Fruit fly (Drosophila melanogaster): ENCODE data around the gene Fum4.

Fum4 gene

DNA sequence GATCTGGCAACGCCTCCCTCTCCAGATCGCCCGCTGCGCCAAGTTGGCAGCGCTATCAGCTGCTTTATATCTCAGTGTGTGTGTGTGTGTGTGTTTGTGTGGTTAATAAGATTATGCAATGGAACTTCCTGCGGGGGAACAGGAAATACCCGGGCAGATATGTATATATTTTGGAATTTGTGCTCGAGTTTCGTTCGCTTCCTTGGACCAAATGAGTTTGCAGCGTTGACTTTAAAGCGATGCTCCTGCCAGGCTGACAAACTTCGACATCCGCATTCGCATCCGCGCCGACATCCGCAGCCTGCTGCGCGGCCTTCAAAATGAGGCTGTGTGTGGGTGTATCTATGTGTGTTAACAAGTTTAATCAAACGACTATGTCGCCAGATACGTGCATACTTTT lies 48.0 kb downstream of the Fum4 start (continued):
- TF ChIP-seq HLH3B (GFP tag; IDR thresholded peaks at IDR 0.05) = 0 out of 2 replicates have a peak, but pooled peaks have one; percentile 38
- TF ChIP-seq h (optimal IDR thresholded peaks at IDR 0.05) = no peak
- TF ChIP-seq CrebB (tag; optimal IDR thresholded peaks at IDR 0.05) = no peak
- TF ChIP-seq Hand (GFP tag; optimal IDR thresholded peaks at IDR 0.05) = no peak
- TF ChIP-seq hbn (GFP tag; IDR thresholded peaks at IDR 0.05; ENCODE audit: partially characterized antibody) = no peak
- peak; percentile 26 for TF ChIP-seq CG7839 (tag; optimal IDR thresholded peaks at IDR 0.05)
- no peak for TF ChIP-seq Doc2 (GFP tag; IDR thresholded peaks at IDR 0.05)
- peak; percentile 46 for TF ChIP-seq CG7987 (GFP tag; optimal IDR thresholded peaks at IDR 0.05)
- peak; percentile 22 for TF ChIP-seq CG12104 (GFP tag; optimal IDR thresholded peaks at IDR 0.05)
- no peak for TF ChIP-seq D (optimal IDR thresholded peaks at IDR 0.05)
- TF ChIP-seq D (GFP tag; optimal IDR thresholded peaks at IDR 0.05) = peak; percentile 46
- TF ChIP-seq Atf6 (GFP tag; IDR thresholded peaks at IDR 0.05) = 0 out of 2 replicates have a peak, but pooled peaks have one; percentile 32
- TF ChIP-seq tna (GFP tag; IDR thresholded peaks at IDR 0.05; ENCODE audit: partially characterized antibody) = no peak
- no peak for TF ChIP-seq CG10654 (GFP tag; optimal IDR thresholded peaks at IDR 0.05)
- no peak for TF ChIP-seq crol (GFP tag; IDR thresholded peaks at IDR 0.05)
- no peak for TF ChIP-seq tio (GFP tag; optimal IDR thresholded peaks at IDR 0.05)
- no peak for TF ChIP-seq Ssrp (tag; optimal IDR thresholded peaks at IDR 0.05)
- TF ChIP-seq Bdp1 (GFP tag; optimal IDR thresholded peaks at IDR 0.05) = no peak
- TF ChIP-seq da (GFP tag; optimal IDR thresholded peaks at IDR 0.05) = no peak
- 0 out of 2 replicates have a peak, but pooled peaks have one; percentile 10 for TF ChIP-seq lmd (GFP tag; IDR thresholded peaks at IDR 0.05)
- no peak for TF ChIP-seq CG4820 (GFP tag; optimal IDR thresholded peaks at IDR 0.05)
- TF ChIP-seq CG32772 (GFP tag; IDR thresholded peaks at IDR 0.05) = 0 out of 2 replicates have a peak, but pooled peaks have one; percentile 19
- TF ChIP-seq Elba2 (GFP tag; optimal IDR thresholded peaks at IDR 0.05) = no peak
- TF ChIP-seq cas (GFP tag; IDR thresholded peaks at IDR 0.05) = no peak
- peak; percentile 13 for TF ChIP-seq cwo (GFP tag; optimal IDR thresholded peaks at IDR 0.05)
- no peak for TF ChIP-seq Dip3 (GFP tag; optimal IDR thresholded peaks at IDR 0.05)
- TF ChIP-seq CG1647 (GFP tag; optimal IDR thresholded peaks at IDR 0.05) = no peak
- no peak for TF ChIP-seq repo (GFP tag; optimal IDR thresholded peaks at IDR 0.05)
- TF ChIP-seq sisA (GFP tag; IDR thresholded peaks at IDR 0.05) = no peak
- TF ChIP-seq Stat92E (GFP tag; optimal IDR thresholded peaks at IDR 0.05) = no peak
- TF ChIP-seq ewg (GFP tag; optimal IDR thresholded peaks at IDR 0.05) = no peak
- no peak for TF ChIP-seq Dll (GFP tag; IDR thresholded peaks at IDR 0.05; ENCODE audit: partially characterized antibody)
- peak; percentile 62 for TF ChIP-seq CG2678 (tag; optimal IDR thresholded peaks at IDR 0.05)
- TF ChIP-seq CG7372 (GFP tag; IDR thresholded peaks at IDR 0.05) = no peak
- peak; percentile 55 for TF ChIP-seq Awh (GFP tag; IDR thresholded peaks at IDR 0.05)
- TF ChIP-seq Nf-YC (tag; optimal IDR thresholded peaks at IDR 0.05) = peak; percentile 44
- no peak for TF ChIP-seq sob (GFP tag; IDR thresholded peaks at IDR 0.05)
- no peak for TF ChIP-seq CG3163 (GFP tag; optimal IDR thresholded peaks at IDR 0.05)
- TF ChIP-seq CG17385 (GFP tag; optimal IDR thresholded peaks at IDR 0.05) = no peak
- peak; percentile 31 for TF ChIP-seq exex (tag; optimal IDR thresholded peaks at IDR 0.05)
- peak; percentile 78 for TF ChIP-seq CG13296 (GFP tag; optimal IDR thresholded peaks at IDR 0.05)
- no peak for TF ChIP-seq CG2120 (GFP tag; optimal IDR thresholded peaks at IDR 0.05)
- peak; percentile 37 for TF ChIP-seq bcd (GFP tag; optimal IDR thresholded peaks at IDR 0.05)
- no peak for TF ChIP-seq Mrtf (GFP tag; IDR thresholded peaks at IDR 0.05)
- no peak for TF ChIP-seq otp (GFP tag; IDR thresholded peaks at IDR 0.05)
- TF ChIP-seq CTCF (GFP tag; optimal IDR thresholded peaks at IDR 0.05) = peak; percentile 18
- no peak for TF ChIP-seq Hey (tag; optimal IDR thresholded peaks at IDR 0.05)
- TF ChIP-seq NC2β (GFP tag; optimal IDR thresholded peaks at IDR 0.05) = no peak
- peak; percentile 37 for TF ChIP-seq Fer2 (tag; optimal IDR thresholded peaks at IDR 0.05)
- TF ChIP-seq HmgD (GFP tag; optimal IDR thresholded peaks at IDR 0.05) = no peak
- TF ChIP-seq D19B (GFP tag; optimal IDR thresholded peaks at IDR 0.05) = peak; percentile 48
- TF ChIP-seq mirr (GFP tag; optimal IDR thresholded peaks at IDR 0.05) = peak; percentile 72
- no peak for TF ChIP-seq HLH54F (GFP tag; optimal IDR thresholded peaks at IDR 0.05)

Data from whole organism, embryonic.